Worm (Caenorhabditis elegans) whole organism, young adult: ENCODE results near the gene str-262.

Experiments used
- F22D6.2 ChIP-seq: sonication (generic microtip); optimal IDR thresholded peaks from 2 replicates; lab custom pipeline; 2016; ENCODE audit warnings: mild to moderate bottlenecking, missing genetic modification characterization, missing compliant biosample characterization
- Y53F4B.3 ChIP-seq: fragments of 200-800 bp; sonication (Bioruptor generic); IDR thresholded peaks from 2 replicates; pipeline ENCODE4 v1.3.6; 2022; ENCODE audit warnings: missing genetic modification reagents, missing genetic modification characterization, missing compliant biosample characterization
- aptf-2 ChIP-seq: fragments of 200-800 bp; sonication (Bioruptor generic); conservative IDR thresholded peaks from 2 replicates; pipeline ENCODE4 v1.3.6; 2022; ENCODE audit warnings: missing genetic modification reagents, missing genetic modification characterization, missing compliant biosample characterization
- bed-1 ChIP-seq: fragments of 200-800 bp; sonication (Bioruptor generic); IDR thresholded peaks from 2 replicates; pipeline ENCODE4 v1.3.6; 2022; ENCODE audit warnings: missing genetic modification reagents, missing genetic modification characterization, missing compliant biosample characterization
- ceh-40 ChIP-seq: fragments of 200-800 bp; sonication (Bioruptor generic); IDR thresholded peaks from 2 replicates; pipeline ENCODE4 v1.3.6; 2022; ENCODE audit warnings: missing genetic modification characterization, missing compliant biosample characterization
- egl-44 ChIP-seq: fragments of 200-800 bp; sonication (Bioruptor generic); IDR thresholded peaks from 2 replicates; pipeline ENCODE4 v1.3.6; 2022; ENCODE audit warnings: missing genetic modification reagents, missing genetic modification characterization, missing compliant biosample characterization
- him-1 ChIP-seq: sonication (generic microtip); optimal IDR thresholded peaks from 2 replicates; lab custom pipeline; 2016; ENCODE audit warnings: missing genotype, missing genetic modification reagents, missing genetic modification characterization, missing compliant biosample characterization
- hmg-20 ChIP-seq: fragments of 200-800 bp; sonication (Bioruptor generic); IDR thresholded peaks from 2 replicates; pipeline ENCODE4 v1.3.6; 2022; ENCODE audit warnings: missing genetic modification reagents, missing genetic modification characterization, missing compliant biosample characterization
- tbp1 ChIP-seq: fragments of 200-800 bp; sonication (Bioruptor generic); optimal IDR thresholded peaks from 2 replicates; lab custom pipeline; 2018; ENCODE audit warnings: mild to moderate bottlenecking, missing genetic modification characterization, missing compliant biosample characterization
- zfh-2 ChIP-seq: fragments of 200-800 bp; sonication (Bioruptor generic); conservative IDR thresholded peaks from 2 replicates; pipeline ENCODE4 v1.3.6; 2022; ENCODE audit warnings: missing genetic modification reagents, missing genetic modification characterization, missing compliant biosample characterization
- ztf-25 ChIP-seq: fragments of 200-800 bp; sonication (Bioruptor generic); IDR thresholded peaks from 2 replicates; pipeline ENCODE4 v1.3.6; 2022; ENCODE audit warnings: missing genetic modification reagents, missing genetic modification characterization, missing compliant biosample characterization

ce11 chrV:702260-702659 lies 50.3 kb downstream of the str-262 start, which contains the start of gene srbc-37:
- no peak for TF ChIP-seq ztf-25 (GFP tag; lab: Robert Waterston, UW)
- no peak for TF ChIP-seq tbp1 (GFP tag; lab: Kevin White, UChicago)
- TF ChIP-seq bed-1 (GFP tag; lab: Robert Waterston, UW): no peak
- TF ChIP-seq egl-44 (GFP tag; lab: Robert Waterston, UW): no peak
- no peak for TF ChIP-seq zfh-2
- TF ChIP-seq F22D6.2 (tag; lab: Kevin White, UChicago): no peak
- no peak for TF ChIP-seq Y53F4B.3 (GFP tag; lab: Robert Waterston, UW)
- TF ChIP-seq aptf-2: no peak
- TF ChIP-seq hmg-20 (GFP tag; lab: Robert Waterston, UW): no peak
- no peak for TF ChIP-seq him-1 (tag; lab: Kevin White, UChicago)
- TF ChIP-seq ceh-40 (GFP tag; lab: Robert Waterston, UW): no peak
